Fruit fly (Drosophila melanogaster): ENCODE data around the gene SmydA-8.

DNA sequence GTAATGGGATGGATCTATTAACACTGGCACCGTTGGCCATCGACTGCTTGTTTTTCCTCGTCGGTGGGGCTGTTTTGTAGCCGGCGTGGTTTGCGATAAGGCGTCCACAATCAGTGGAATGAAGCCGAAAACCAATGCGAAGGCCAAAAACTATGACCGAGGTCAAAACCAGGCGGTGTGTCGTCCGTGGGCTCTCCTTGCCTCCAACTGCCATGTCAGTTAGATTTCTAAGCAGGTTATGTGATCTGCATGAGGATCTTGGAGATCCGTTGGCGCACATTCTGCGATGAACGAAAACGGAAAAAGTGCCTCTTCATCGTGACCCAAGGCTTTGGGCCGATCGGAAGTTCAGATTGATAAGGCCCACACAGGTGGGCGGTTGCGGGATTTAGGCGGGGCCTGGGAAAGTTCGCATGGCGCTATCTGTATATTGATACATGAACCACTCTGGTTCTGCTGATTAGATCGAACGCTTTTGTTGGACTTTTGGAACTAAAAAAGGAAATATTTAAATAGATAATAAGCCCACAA, 38.3 kb downstream of the SmydA-8 start, which contains the start of gene Cyp4d14:
- no peak for TF ChIP-seq CTCF (optimal IDR thresholded peaks at IDR 0.05)
- TF ChIP-seq CG8478 (optimal IDR thresholded peaks at IDR 0.05) = no peak

Data from S2 (cell line).